Worm (Caenorhabditis elegans) whole organism, late embryonic: Measurements from ENCODE around the gene F33C8.4.

Source experiments
- K02D7.2 ChIP-seq: sonication (generic microtip); optimal IDR thresholded peaks from 2 replicates; lab custom pipeline; 2017; ENCODE audit warnings: mild to moderate bottlenecking, missing genetic modification characterization, missing compliant biosample characterization
- K09A11.1 ChIP-seq: sonication (generic microtip); optimal IDR thresholded peaks from 2 replicates; lab custom pipeline; 2017; ENCODE audit warnings: antibody characterized with exemption, mild to moderate bottlenecking, missing genetic modification characterization, missing compliant biosample characterization; ENCODE audit not compliant: insufficient read depth
- ama-1 ChIP-seq: fragments of 150-350 bp; optimal IDR thresholded peaks from 2 replicates; lab custom pipeline; 2014
- ceh-6 ChIP-seq: fragments of 200-800 bp; sonication (Bioruptor generic); optimal IDR thresholded peaks from 2 replicates; lab custom pipeline; 2018; ENCODE audit warnings: mild to moderate bottlenecking, missing genetic modification characterization, missing compliant biosample characterization
- che-1 ChIP-seq: sonication (generic microtip); optimal IDR thresholded peaks from 2 replicates; lab custom pipeline; 2016; ENCODE audit warnings: mild to moderate bottlenecking, missing genetic modification characterization, missing compliant biosample characterization
- dve-1 ChIP-seq: sonication (generic microtip); optimal IDR thresholded peaks from 2 replicates; lab custom pipeline; 2017; ENCODE audit warnings: antibody characterized with exemption, mild to moderate bottlenecking, missing genetic modification characterization, missing compliant biosample characterization
- elt-2 ChIP-seq: sonication (generic microtip); optimal IDR thresholded peaks from 2 replicates; lab custom pipeline; 2016; ENCODE audit warnings: missing genetic modification reagents, missing genetic modification characterization, missing compliant biosample characterization
- nhr-11 ChIP-seq: fragments of 150-350 bp; optimal IDR thresholded peaks from 2 replicates; lab custom pipeline; 2014; ENCODE audit warnings: missing biosample characterization, missing genetic modification characterization
- npax-4 ChIP-seq: sonication (generic microtip); optimal IDR thresholded peaks from 2 replicates; lab custom pipeline; 2016; ENCODE audit warnings: missing genetic modification characterization, missing compliant biosample characterization
- pha-4 ChIP-seq: fragments of 150-350 bp; optimal IDR thresholded peaks from 2 replicates; lab custom pipeline; 2018; ENCODE audit warnings: missing biosample characterization, missing genetic modification reagents, missing genetic modification characterization
- ref-2 ChIP-seq: sonication (generic microtip); optimal IDR thresholded peaks from 2 replicates; lab custom pipeline; 2016; ENCODE audit warnings: missing genetic modification characterization, missing compliant biosample characterization
- rnt-1 ChIP-seq: sonication (generic microtip); optimal IDR thresholded peaks from 2 replicates; lab custom pipeline; 2016; ENCODE audit warnings: missing genetic modification characterization, missing compliant biosample characterization
- unc-86 ChIP-seq: sonication (generic microtip); optimal IDR thresholded peaks from 2 replicates; lab custom pipeline; 2016; ENCODE audit warnings: missing genetic modification characterization, missing compliant biosample characterization
- zip-5 ChIP-seq: sonication (generic microtip); optimal IDR thresholded peaks from 2 replicates; lab custom pipeline; 2016; ENCODE audit warnings: missing genetic modification characterization, missing compliant biosample characterization

ce11 chrX:14736220-14736619 lies 4.1 kb downstream of the F33C8.4 start:
- TF ChIP-seq rnt-1 (tag; lab: Kevin White, UChicago) = no peak
- no peak for TF ChIP-seq ama-1 (lab: Kevin White, UChicago)
- no peak for TF ChIP-seq ceh-6
- no peak for TF ChIP-seq K09A11.1 (tag; lab: Kevin White, UChicago)
- no peak for TF ChIP-seq pha-4 (tag; lab: Kevin White, UChicago)
- TF ChIP-seq dve-1 = no peak
- no peak for TF ChIP-seq npax-4 (tag; lab: Kevin White, UChicago)
- TF ChIP-seq che-1 = no peak
- no peak for TF ChIP-seq zip-5 (tag; lab: Kevin White, UChicago)
- TF ChIP-seq K02D7.2 (tag; lab: Kevin White, UChicago) = no peak
- TF ChIP-seq ref-2 (tag; lab: Kevin White, UChicago) = no peak
- no peak for TF ChIP-seq elt-2
- no peak for TF ChIP-seq nhr-11 (tag; lab: Kevin White, UChicago)
- TF ChIP-seq unc-86 (tag; lab: Kevin White, UChicago) = no peak
